Fruit fly (Drosophila melanogaster): ENCODE data around the gene CG13698.

Gene CG13698

DNA sequence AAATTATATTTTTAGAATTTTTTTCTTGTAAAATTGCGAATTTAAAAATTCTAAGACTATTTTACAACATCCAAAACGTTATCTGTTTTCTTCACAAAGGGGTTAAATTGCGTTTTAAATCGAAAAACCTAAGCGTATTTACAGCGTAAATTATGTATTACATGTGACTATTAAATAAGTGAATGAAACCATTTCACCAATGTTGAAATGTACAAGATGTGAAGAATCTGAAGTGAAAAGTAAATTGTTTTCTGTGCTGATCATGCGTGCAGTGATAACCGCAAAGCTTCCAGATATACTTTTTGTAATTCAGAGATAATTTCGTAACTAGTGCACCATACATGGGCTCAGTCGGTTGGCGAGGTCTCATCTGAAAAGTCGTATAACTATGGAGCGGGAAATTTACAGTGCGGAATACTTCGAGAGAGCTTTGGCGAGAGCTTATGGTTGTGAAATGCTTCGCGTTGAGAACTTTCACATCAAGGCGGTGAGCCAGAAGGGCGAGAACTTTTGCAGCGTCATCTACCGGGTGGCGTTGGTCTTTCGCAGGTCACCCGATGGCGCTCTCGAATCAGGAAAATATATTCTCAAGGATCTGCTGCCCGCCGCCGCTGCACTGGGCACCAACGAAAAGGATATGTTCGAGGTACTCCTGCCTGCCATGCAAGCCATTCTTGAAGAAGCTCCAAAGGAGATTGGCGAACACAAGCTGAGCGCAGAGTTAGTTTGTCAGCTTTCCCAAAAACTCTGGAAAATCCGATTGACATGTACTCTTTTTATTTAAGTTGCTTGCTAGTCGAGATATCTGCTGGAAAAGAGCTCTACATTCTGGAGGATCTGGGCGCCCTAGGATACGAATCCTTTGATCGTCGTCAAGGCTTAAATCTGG is 8.3 kb upstream of the CG13698 start (continued):
- TF ChIP-seq CG12391 (tag; optimal IDR thresholded peaks at IDR 0.05) (peak; percentile 63), Pdp1 (GFP tag; optimal IDR thresholded peaks at IDR 0.05) (peak; percentile 24 to 84), en (GFP tag; optimal IDR thresholded peaks at IDR 0.05) (no peak), Antp (GFP tag; optimal IDR thresholded peaks at IDR 0.05) (peak; percentile 27), Fer3 (tag; optimal IDR thresholded peaks at IDR 0.05) (peak; percentile 30), pita (GFP tag; optimal IDR thresholded peaks at IDR 0.05) (peak; percentile 5), cwo (GFP tag; optimal IDR thresholded peaks at IDR 0.05) (no peak), usp (GFP tag; optimal IDR thresholded peaks at IDR 0.05) (no peak), bowl (GFP tag; IDR thresholded peaks at IDR 0.05) (peak; percentile 48; the same call in 1 of the 2 replicates), CG13624 (GFP tag; optimal IDR thresholded peaks at IDR 0.05) (peak; percentile 10), YL-1 (GFP tag; optimal IDR thresholded peaks at IDR 0.05) (no peak), ewg (GFP tag; optimal IDR thresholded peaks at IDR 0.05) (peak; percentile 19), CG15514 (GFP tag; optimal IDR thresholded peaks at IDR 0.05) (peak; percentile 87), CG10565 (GFP tag; optimal IDR thresholded peaks at IDR 0.05) (no peak), CG9797 (GFP tag; optimal IDR thresholded peaks at IDR 0.05) (no peak), scrt (GFP tag; optimal IDR thresholded peaks at IDR 0.05) (no peak), CG14667 (GFP tag; IDR thresholded peaks at IDR 0.05) (0 out of 2 replicates have a peak, but pooled peaks have one; percentile 6), CG32767 (GFP tag; IDR thresholded peaks at IDR 0.05) (no peak), Ets65A (GFP tag) (peak; percentile 81), D (optimal IDR thresholded peaks at IDR 0.05) (no peak), D (GFP tag; optimal IDR thresholded peaks at IDR 0.05) (no peak), HLH54F (GFP tag; optimal IDR thresholded peaks at IDR 0.05) (no peak), CG8290 (GFP tag; optimal IDR thresholded peaks at IDR 0.05) (peak; percentile 10), CG8290 (tag; optimal IDR thresholded peaks at IDR 0.05) (peak in 1 of 2 experiments; percentile 80), ERR (GFP tag; optimal IDR thresholded peaks at IDR 0.05) (no peak), jing (GFP tag; optimal IDR thresholded peaks at IDR 0.05) (no peak), CG12155 (GFP tag; optimal IDR thresholded peaks at IDR 0.05) (no peak), wor (GFP tag; IDR thresholded peaks at IDR 0.05) (no peak), mld (GFP tag; IDR thresholded peaks at IDR 0.05; ENCODE audit: partially characterized antibody) (no peak), Sox102F (GFP tag; optimal IDR thresholded peaks at IDR 0.05) (peak; percentile 76), zen (tag; optimal IDR thresholded peaks at IDR 0.05) (no peak), Kr (GFP tag; optimal IDR thresholded peaks at IDR 0.05) (no peak), eve (GFP tag; optimal IDR thresholded peaks at IDR 0.05) (no peak), CG12104 (GFP tag; optimal IDR thresholded peaks at IDR 0.05) (no peak), Eip74EF (GFP tag; optimal IDR thresholded peaks at IDR 0.05) (peak in 1 of 2 experiments; percentile 66), knrl (GFP tag; IDR thresholded peaks at IDR 0.05; ENCODE audit: partially characterized antibody) (no peak), CG15269 (tag; optimal IDR thresholded peaks at IDR 0.05) (peak; percentile 73), CG9609 (GFP tag; optimal IDR thresholded peaks at IDR 0.05) (no peak), Vsx1 (GFP tag; optimal IDR thresholded peaks at IDR 0.05) (no peak), CG17385 (GFP tag; optimal IDR thresholded peaks at IDR 0.05) (peak; percentile 25), CG6254 (GFP tag; optimal IDR thresholded peaks at IDR 0.05) (no peak), CG1024 (GFP tag; IDR thresholded peaks at IDR 0.05) (no peak), CG31224 (GFP tag; IDR thresholded peaks at IDR 0.05) (0 out of 2 replicates have a peak, but pooled peaks have one; percentile 15), CG3847 (GFP tag; IDR thresholded peaks at IDR 0.05) (peak; percentile 6; the same call in 1 of the 2 replicates), CG3281 (GFP tag; optimal IDR thresholded peaks at IDR 0.05) (peak; percentile 35), CG14441 (GFP tag; IDR thresholded peaks at IDR 0.05) (no peak), cg (GFP tag; optimal IDR thresholded peaks at IDR 0.05) (no peak)
